Worm (Caenorhabditis elegans): ENCODE data around the gene EGAP5.1.

Gene EGAP5.1

ce11 chrX:5168770-5169169 lies 5.9 kb downstream of the EGAP5.1 start:
- TF ChIP-seq unc-62 (GFP tag; optimal IDR thresholded peaks at IDR 0.05 in 1 of 2), result peak in 1 of 2 experiments; percentile 77
- no peak for TF ChIP-seq unc-62 (tag; optimal IDR thresholded peaks at IDR 0.05)
- no peak for TF ChIP-seq lin-1 (GFP tag; IDR thresholded peaks at IDR 0.05)

DNA sequence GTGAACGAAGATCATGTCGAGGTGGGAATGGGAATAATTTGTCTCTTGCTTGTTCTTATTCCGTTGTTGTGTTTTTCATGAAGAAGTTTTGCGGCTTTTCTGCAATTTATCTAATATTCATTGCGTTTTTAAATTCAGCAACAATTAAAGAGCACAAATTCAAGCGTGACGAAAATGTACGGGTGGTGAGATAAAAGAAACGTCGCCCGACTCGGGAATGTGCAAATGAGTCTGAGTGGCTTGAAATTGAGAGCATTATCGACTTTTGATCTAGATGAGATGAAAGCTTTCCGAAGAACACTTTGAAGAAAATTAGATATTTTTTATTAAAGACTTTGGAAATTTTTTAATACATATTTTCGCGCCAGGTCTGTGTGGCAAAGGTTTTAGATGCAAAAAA lies 8.2 kb downstream of the EGAP5.1 start, which contains the start of gene T03G11.10:
T03G11.10 (minus strand) TSS at position 101 of the 400 bp plus-strand sequence.
- no peak for TF ChIP-seq aha-1 (tag)
- no peak for TF ChIP-seq ceh-28 (tag; optimal IDR thresholded peaks at IDR 0.05)
- no peak for TF ChIP-seq fkh-10 (GFP tag; optimal IDR thresholded peaks at IDR 0.05)
- TF ChIP-seq duxl-1 (tag; optimal IDR thresholded peaks at IDR 0.05; ENCODE audit: poor library complexity), result no peak
- TF ChIP-seq zip-2 (tag; optimal IDR thresholded peaks at IDR 0.05), result no peak
- TF ChIP-seq unc-62 (GFP tag; optimal IDR thresholded peaks at IDR 0.05 in 1 of 2), result no peak
- no peak for TF ChIP-seq unc-62 (tag; optimal IDR thresholded peaks at IDR 0.05)
- no peak for TF ChIP-seq tra-1 (GFP tag; IDR thresholded peaks at IDR 0.05)
- TF ChIP-seq F26F4.8 (GFP tag; conservative IDR thresholded peaks at IDR 0.05), result no peak
- TF ChIP-seq nhr-10 (tag; optimal IDR thresholded peaks at IDR 0.05), result no peak
- TF ChIP-seq Y5F2A.4 (GFP tag; optimal IDR thresholded peaks at IDR 0.05), result no peak
- no peak for TF ChIP-seq zip-11 (GFP tag; IDR thresholded peaks at IDR 0.05)
- TF ChIP-seq mdt-29 (GFP tag; IDR thresholded peaks at IDR 0.05), result no peak
- no peak for TF ChIP-seq ceh-20 (GFP tag; IDR thresholded peaks at IDR 0.05)

DNA sequence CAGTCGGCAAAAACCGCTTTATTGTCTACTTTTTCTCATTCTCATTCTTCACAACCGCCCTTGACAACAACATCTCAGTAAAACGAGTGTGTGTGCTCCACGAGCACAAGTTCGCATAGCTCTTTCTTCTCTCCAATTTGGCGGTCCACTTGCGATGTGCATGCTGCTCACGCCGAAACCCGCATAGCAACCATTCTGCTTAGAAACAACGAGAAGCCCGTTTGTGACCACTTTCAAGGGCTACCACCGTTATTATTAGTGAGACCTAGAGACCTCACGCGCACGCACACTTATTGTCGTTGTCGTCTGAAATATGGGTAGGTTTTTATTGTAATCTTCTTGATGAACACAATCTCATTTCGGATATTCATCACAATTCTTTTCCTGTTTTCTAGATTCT lies 11.4 kb downstream of the EGAP5.1 start, which contains the start of gene zchc-1A:
zchc-1A (plus strand) TSS at position 114 of the 400 bp plus-strand sequence.
- TF ChIP-seq unc-62 (GFP tag; optimal IDR thresholded peaks at IDR 0.05 in 1 of 2) (peak in 1 of 2 experiments; percentile 54), unc-62 (tag; optimal IDR thresholded peaks at IDR 0.05) (no peak), vab-7 (GFP tag; IDR thresholded peaks at IDR 0.05) (no peak), madf-9 (GFP tag; conservative IDR thresholded peaks at IDR 0.05) (no peak), Y105C5A.15 (GFP tag; IDR thresholded peaks at IDR 0.05) (no peak), daf-19 (GFP tag; conservative IDR thresholded peaks at IDR 0.05) (0 out of 2 replicates have a peak, but pooled peaks have one; percentile 19)

- peak; percentile 73 for TF ChIP-seq aha-1 (tag)
- TF ChIP-seq mes-2 (tag; optimal IDR thresholded peaks at IDR 0.05; ENCODE audit: poor library complexity, severe bottlenecking), result no peak
These were observed 16.2 kb downstream of the EGAP5.1 start, which contains the start of gene metl-9 for ce11 chrX:5179050-5179449. TSS of gene metl-9 (minus strand) at chrX:5179150.

ce11 chrX:5179874-5180273 lies 17.0 kb downstream of the EGAP5.1 start, which contains the start of gene sru-48:
TSS of gene sru-48 (plus strand) at chrX:5180174.
- peak; percentile 17 for TF ChIP-seq aha-1 (tag)
- no peak for TF ChIP-seq daf-8 (GFP tag; IDR thresholded peaks at IDR 0.05)

- peak in 1 of 2 experiments; percentile 22 for TF ChIP-seq unc-62 (GFP tag; optimal IDR thresholded peaks at IDR 0.05 in 1 of 2)
- no peak for TF ChIP-seq unc-62 (tag; optimal IDR thresholded peaks at IDR 0.05)
- no peak for TF ChIP-seq sdz-12 (GFP tag; optimal IDR thresholded peaks at IDR 0.05)
These were observed 21.1 kb downstream of the EGAP5.1 start, which contains the start of gene T03G11.9 for ce11 chrX:5183931-5184330. TSS of gene T03G11.9 (plus strand) at chrX:5184231.

- no peak for TF ChIP-seq ceh-28 (tag; optimal IDR thresholded peaks at IDR 0.05)
- no peak for TF ChIP-seq lin-1 (GFP tag; IDR thresholded peaks at IDR 0.05)
- TF ChIP-seq aly-2 (tag; optimal IDR thresholded peaks at IDR 0.05), result no peak
- no peak for TF ChIP-seq daf-19 (GFP tag; conservative IDR thresholded peaks at IDR 0.05)
- TF ChIP-seq rbr-2 (tag; optimal IDR thresholded peaks at IDR 0.05), result no peak
- TF ChIP-seq fos-1 (tag; optimal IDR thresholded peaks at IDR 0.05), result no peak
- TF ChIP-seq ztf-11 (tag; optimal IDR thresholded peaks at IDR 0.05), result no peak
- no peak for TF ChIP-seq mdl-1 (tag; optimal IDR thresholded peaks at IDR 0.05)
- no peak for TF ChIP-seq saeg-2 (GFP tag; IDR thresholded peaks at IDR 0.05)
These were observed 26.1 kb downstream of the EGAP5.1 start, which contains the start of gene zig-6 for ce11 chrX:5188977-5189376. TSS of gene zig-6 (minus strand) at chrX:5189077.
